Worm (Caenorhabditis elegans) whole organism, L2 larva: ENCODE measurements around the gene irld-57.

ENCODE experiments used
- C34F6.9 ChIP-seq: fragments of 150-350 bp; optimal IDR thresholded peaks from 2 replicates; lab custom pipeline; 2014; ENCODE audit warnings: missing biosample characterization, missing genetic modification characterization
- F13H6.1 ChIP-seq: sonication (generic microtip); optimal IDR thresholded peaks from 2 replicates; lab custom pipeline; 2016; ENCODE audit warnings: missing genetic modification characterization, missing compliant biosample characterization
- R02D3.7 ChIP-seq: fragments of 150-350 bp; optimal IDR thresholded peaks from 2 replicates; lab custom pipeline; 2014; ENCODE audit warnings: missing biosample characterization, missing genetic modification characterization
- Y55F3AM.14 ChIP-seq: fragments of 200-800 bp; sonication (Bioruptor generic); optimal IDR thresholded peaks from 2 replicates; lab custom pipeline; 2018; ENCODE audit warnings: mild to moderate bottlenecking, missing genetic modification characterization, missing compliant biosample characterization
- ZK546.5 ChIP-seq: sonication (generic microtip); optimal IDR thresholded peaks from 2 replicates; lab custom pipeline; 2017; ENCODE audit warnings: missing biosample characterization, missing genetic modification characterization
- alr-1 ChIP-seq: fragments of 150-350 bp; optimal IDR thresholded peaks from 2 replicates; lab custom pipeline; 2014; ENCODE audit warnings: missing biosample characterization, missing genetic modification characterization
- aly-2 ChIP-seq: fragments of 150-350 bp; optimal IDR thresholded peaks from 2 replicates; lab custom pipeline; 2014; ENCODE audit warnings: missing biosample characterization, missing genetic modification characterization
- ama-1 ChIP-seq: fragments of 150-350 bp; optimal IDR thresholded peaks from 2 replicates; lab custom pipeline; 2018; ENCODE audit warnings: inconsistent platforms
- blmp-1 ChIP-seq: sonication (generic microtip); optimal IDR thresholded peaks from 2 replicates; lab custom pipeline; 2017; ENCODE audit warnings: missing genetic modification characterization, mild to moderate bottlenecking, missing compliant biosample characterization, antibody characterized with exemption, moderate library complexity; ENCODE audit not compliant: insufficient read depth
- ceh-16 ChIP-seq: fragments of 150-350 bp; optimal IDR thresholded peaks from 2 replicates; lab custom pipeline; 2014; ENCODE audit warnings: missing biosample characterization, missing genetic modification characterization
- ceh-82 ChIP-seq: fragments of 150-350 bp; optimal IDR thresholded peaks from 2 replicates; lab custom pipeline; 2014; ENCODE audit warnings: missing biosample characterization, missing genetic modification characterization
- dmd-4 ChIP-seq: sonication (generic microtip); optimal IDR thresholded peaks from 2 replicates; lab custom pipeline; 2017; ENCODE audit warnings: missing biosample characterization, missing genetic modification characterization
- egl-27 ChIP-seq: sonication (generic microtip); optimal IDR thresholded peaks from 3 replicates; lab custom pipeline; 2017; ENCODE audit warnings: missing biosample characterization, missing genetic modification reagents, missing genetic modification characterization
- elt-1 ChIP-seq: fragments of 150-350 bp; optimal IDR thresholded peaks from 2 replicates; lab custom pipeline; 2014; ENCODE audit warnings: missing biosample characterization, missing genetic modification characterization
- elt-3 ChIP-seq: sonication (generic microtip); optimal IDR thresholded peaks from 2 replicates; lab custom pipeline; 2017; ENCODE audit warnings: missing biosample characterization, missing genetic modification characterization
- fos-1 ChIP-seq: fragments of 150-350 bp; optimal IDR thresholded peaks from 2 replicates; lab custom pipeline; 2014; ENCODE audit warnings: missing biosample characterization, missing genetic modification characterization
- gmeb-1 ChIP-seq: fragments of 150-350 bp; optimal IDR thresholded peaks from 2 replicates; lab custom pipeline; 2014; ENCODE audit warnings: missing biosample characterization, missing genetic modification characterization
- lin-11 ChIP-seq: fragments of 150-350 bp; sonication (generic microtip); optimal IDR thresholded peaks from 2 replicates; lab custom pipeline; 2014; ENCODE audit warnings: missing biosample characterization, missing genetic modification characterization, inconsistent platforms, mixed read lengths
- lin-13 ChIP-seq: fragments of 150-350 bp; optimal IDR thresholded peaks from 2 replicates; lab custom pipeline; 2014; ENCODE audit warnings: missing biosample characterization, missing genetic modification reagents, missing genetic modification characterization
- lin-39 ChIP-seq: fragments of 150-350 bp; optimal IDR thresholded peaks from 2 replicates; lab custom pipeline; 2014; ENCODE audit warnings: missing biosample characterization, missing genetic modification reagents, missing genetic modification characterization
- mab-5 ChIP-seq: fragments of 150-350 bp; optimal IDR thresholded peaks from 2 replicates; lab custom pipeline; 2014; ENCODE audit warnings: missing biosample characterization, missing genetic modification characterization
- mdl-1 ChIP-seq, 2 experiments: fragments of 150-350 bp in 1 of 2; sonication (generic microtip) in 1 of 2; optimal IDR thresholded peaks; 2 replicates each; lab custom pipeline; 2017; ENCODE audit warnings: missing biosample characterization in 2 of 2, missing genetic modification characterization in 2 of 2
- nhr-10 ChIP-seq: sonication (generic microtip); optimal IDR thresholded peaks from 2 replicates; lab custom pipeline; 2017; ENCODE audit warnings: missing biosample characterization, missing genetic modification characterization
- nhr-11 ChIP-seq: fragments of 150-350 bp; optimal IDR thresholded peaks from 2 replicates; lab custom pipeline; 2014; ENCODE audit warnings: missing biosample characterization, missing genetic modification characterization
- nhr-12 ChIP-seq: fragments of 150-350 bp; optimal IDR thresholded peaks from 2 replicates; lab custom pipeline; 2014; ENCODE audit warnings: missing biosample characterization, missing genetic modification characterization
- nhr-21 ChIP-seq: fragments of 150-350 bp; optimal IDR thresholded peaks from 2 replicates; lab custom pipeline; 2014; ENCODE audit warnings: missing biosample characterization, missing genetic modification characterization
- nhr-23 ChIP-seq: fragments of 150-350 bp; optimal IDR thresholded peaks from 2 replicates; lab custom pipeline; 2014; ENCODE audit warnings: missing biosample characterization, missing genetic modification reagents, missing genetic modification characterization
- nhr-237 ChIP-seq: fragments of 150-350 bp; optimal IDR thresholded peaks from 2 replicates; lab custom pipeline; 2014; ENCODE audit warnings: missing biosample characterization, missing genetic modification characterization
- nhr-25 ChIP-seq: fragments of 150-350 bp; sonication (generic microtip); optimal IDR thresholded peaks from 3 replicates; lab custom pipeline; 2014; ENCODE audit warnings: missing biosample characterization, missing genetic modification characterization
- nhr-6 ChIP-seq: fragments of 150-350 bp; optimal IDR thresholded peaks from 2 replicates; lab custom pipeline; 2014; ENCODE audit warnings: missing biosample characterization, missing genetic modification characterization
- peb-1 ChIP-seq: fragments of 150-350 bp; optimal IDR thresholded peaks from 2 replicates; lab custom pipeline; 2014; ENCODE audit warnings: missing biosample characterization, missing genetic modification characterization
- sem-4 ChIP-seq: fragments of 150-350 bp; optimal IDR thresholded peaks from 2 replicates; lab custom pipeline; 2014; ENCODE audit warnings: missing biosample characterization, missing genetic modification reagents, missing genetic modification characterization
- skn-1 ChIP-seq: sonication (generic microtip); optimal IDR thresholded peaks from 2 replicates; lab custom pipeline; 2017; ENCODE audit warnings: missing biosample characterization, missing genetic modification characterization
- sma-3 ChIP-seq: sonication (generic microtip); optimal IDR thresholded peaks from 2 replicates; lab custom pipeline; 2016; ENCODE audit warnings: missing genetic modification reagents, missing genetic modification characterization, missing compliant biosample characterization
- sma-9 ChIP-seq, 2 experiments: fragments of 150-350 bp in 1 of 2; sonication (generic microtip) in 1 of 2; optimal IDR thresholded peaks; 2 replicates each; lab custom pipeline; 2014 to 2016; ENCODE audit warnings: missing genetic modification characterization in 2 of 2, mild to moderate bottlenecking in 1 of 2, missing biosample characterization in 1 of 2, missing compliant biosample characterization in 1 of 2, missing genetic modification reagents in 1 of 2, moderate library complexity in 1 of 2
- snpc-4 ChIP-seq: fragments of 150-350 bp; optimal IDR thresholded peaks from 2 replicates; lab custom pipeline; 2014; ENCODE audit warnings: missing biosample characterization, missing genetic modification characterization
- unc-55 ChIP-seq: fragments of 150-350 bp; sonication (generic microtip); optimal IDR thresholded peaks from 3 replicates; lab custom pipeline; 2014; ENCODE audit warnings: missing biosample characterization, missing genetic modification reagents, missing genetic modification characterization
- zag-1 ChIP-seq: fragments of 150-350 bp; optimal IDR thresholded peaks from 2 replicates; lab custom pipeline; 2014; ENCODE audit warnings: missing biosample characterization, missing genetic modification characterization
- ztf-11 ChIP-seq: sonication (generic microtip); optimal IDR thresholded peaks from 2 replicates; lab custom pipeline; 2017; ENCODE audit warnings: missing biosample characterization, missing genetic modification characterization
- ztf-4 ChIP-seq: fragments of 150-350 bp; optimal IDR thresholded peaks from 2 replicates; lab custom pipeline; 2014; ENCODE audit warnings: missing biosample characterization, missing genetic modification characterization

The irld-57 gene

ce11 chrV:15726610-15727009 lies at the start of gene irld-57, which contains the start of gene sfxn-1.3:
Gene irld-57 (minus strand): TSS chrV:15726710.
Gene sfxn-1.3 (plus strand): TSS chrV:15726841.
- TF ChIP-seq gmeb-1 (tag; lab: Kevin White, UChicago) (no peak), sma-3 (GFP tag; lab: Kevin White, UChicago) (no peak), F13H6.1 (no peak), lin-11 (tag; lab: Kevin White, UChicago) (no peak), ztf-11 (tag; lab: Kevin White, UChicago) (no peak), ceh-16 (tag; lab: Kevin White, UChicago) (no peak), nhr-6 (no peak), ceh-82 (tag; lab: Kevin White, UChicago) (no peak), sem-4 (no peak), fos-1 (no peak), ZK546.5 (tag; lab: Kevin White, UChicago) (no peak), ama-1 (no peak), Y55F3AM.14 (GFP tag; lab: Kevin White, UChicago) (no peak), snpc-4 (tag; lab: Kevin White, UChicago) (no peak)

- peak; percentile 29 for TF ChIP-seq sma-9 (GFP tag; optimal IDR thresholded peaks at IDR 0.05; lab: Kevin White, UChicago)
- TF ChIP-seq sma-9 (tag; optimal IDR thresholded peaks at IDR 0.05; lab: Kevin White, UChicago) = no peak
- TF ChIP-seq C34F6.9 (tag; lab: Kevin White, UChicago) = no peak
- peak in 1 of 2 experiments; percentile 1 for TF ChIP-seq mdl-1 (tag; optimal IDR thresholded peaks at IDR 0.05; lab: Kevin White, UChicago)
- TF ChIP-seq, all 48 proteins: peak for 2
These were observed 47.4 kb upstream of the irld-57 start for ce11 chrV:15773941-15774340.

DNA sequence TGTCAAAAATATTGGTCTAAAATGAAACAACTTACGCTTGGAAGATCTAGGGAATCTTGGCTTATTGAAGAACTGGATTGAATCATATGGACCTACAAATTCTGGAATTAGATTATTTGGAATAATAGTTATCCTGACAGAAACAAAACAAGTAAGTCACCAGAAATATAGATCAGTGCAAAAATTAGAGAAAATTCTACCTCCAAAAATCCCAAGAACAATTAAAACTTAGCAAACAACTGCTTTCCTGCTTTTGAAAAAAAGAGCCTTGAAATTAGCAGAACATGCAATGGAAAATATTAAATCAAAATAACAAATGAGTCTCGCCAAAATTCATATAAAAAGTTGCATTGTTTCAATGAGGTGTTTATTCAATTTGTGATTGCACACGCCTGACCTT lies 46.6 kb upstream of the irld-57 start, which contains the start of gene nhr-60:
Gene nhr-60 (minus strand): TSS at position 101 of the 400 bp plus-strand sequence.
- TF ChIP-seq unc-55 (no peak), blmp-1 (tag; lab: Kevin White, UChicago) (no peak), nhr-23 (no peak), Y55F3AM.14 (GFP tag; lab: Kevin White, UChicago) (no peak), nhr-10 (tag; lab: Kevin White, UChicago) (no peak), sem-4 (no peak), skn-1 (tag; lab: Kevin White, UChicago) (no peak), lin-11 (tag; lab: Kevin White, UChicago) (no peak), ztf-4 (no peak), nhr-21 (tag; lab: Kevin White, UChicago) (no peak), peb-1 (tag; lab: Kevin White, UChicago) (no peak), mdl-1 (tag; optimal IDR thresholded peaks at IDR 0.05; lab: Kevin White, UChicago) (no peak), C34F6.9 (tag; lab: Kevin White, UChicago) (no peak), alr-1 (no peak), egl-27 (tag; lab: Kevin White, UChicago) (no peak), mab-5 (no peak), nhr-12 (tag; lab: Kevin White, UChicago) (no peak), ztf-11 (tag; lab: Kevin White, UChicago) (no peak), elt-3 (tag; lab: Kevin White, UChicago) (no peak), R02D3.7 (tag; lab: Kevin White, UChicago) (no peak)

- no peak for TF ChIP-seq nhr-25
- no peak for TF ChIP-seq dmd-4 (tag; lab: Kevin White, UChicago)
- no peak for TF ChIP-seq blmp-1 (tag; lab: Kevin White, UChicago)
- no peak for TF ChIP-seq elt-3 (tag; lab: Kevin White, UChicago)
- TF ChIP-seq zag-1 (tag; lab: Kevin White, UChicago) = no peak
- no peak for TF ChIP-seq ceh-82 (tag; lab: Kevin White, UChicago)
- TF ChIP-seq egl-27 (tag; lab: Kevin White, UChicago) = no peak
- no peak for TF ChIP-seq fos-1
- no peak for TF ChIP-seq C34F6.9 (tag; lab: Kevin White, UChicago)
These were observed 42.6 kb upstream of the irld-57 start, which contains the start of gene F57A10.4 for ce11 chrV:15769072-15769471. Gene F57A10.4 (plus strand): TSS chrV:15769438.

DNA sequence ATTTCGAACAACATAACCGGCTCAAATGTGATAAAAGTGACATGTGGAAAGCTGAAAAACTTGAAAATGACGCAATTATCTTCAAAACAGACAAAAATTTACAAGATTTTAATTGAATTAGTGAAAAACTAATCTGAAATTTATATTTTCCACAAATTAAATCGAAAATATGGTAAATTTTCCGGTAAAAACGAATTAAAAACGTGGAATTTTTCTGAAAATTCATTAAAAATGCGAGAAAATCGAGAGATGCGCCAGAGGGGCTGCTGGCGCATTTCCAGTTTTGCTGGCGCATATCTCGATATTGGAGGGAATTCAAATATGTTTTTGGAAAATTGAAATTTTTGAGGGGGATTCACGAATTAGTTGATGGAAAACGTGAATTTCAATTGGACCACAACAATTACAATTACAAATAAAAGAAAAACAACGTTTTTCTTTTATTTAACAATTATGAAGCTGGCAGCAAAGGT lies 39.6 kb upstream of the irld-57 start, which contains the start of the genes haf-3 and F57A10.2:
Gene haf-3 (minus strand): TSS at position 51 of the 473 bp plus-strand sequence.
Gene F57A10.2 (plus strand): TSS at position 454 of the 473 bp plus-strand sequence.
- TF ChIP-seq lin-11 (tag; lab: Kevin White, UChicago) (peak; percentile 64), zag-1 (tag; lab: Kevin White, UChicago) (peak; percentile 67), blmp-1 (tag; lab: Kevin White, UChicago) (peak; percentile 9), ztf-11 (tag; lab: Kevin White, UChicago) (no peak), nhr-237 (tag; lab: Kevin White, UChicago) (peak; percentile 80), nhr-11 (tag; lab: Kevin White, UChicago) (no peak), aly-2 (tag; lab: Kevin White, UChicago) (no peak), gmeb-1 (tag; lab: Kevin White, UChicago) (peak; percentile 99), nhr-12 (tag; lab: Kevin White, UChicago) (no peak), peb-1 (tag; lab: Kevin White, UChicago) (no peak), F13H6.1 (peak; percentile 91), elt-1 (no peak), lin-39 (tag; lab: Kevin White, UChicago) (no peak), mab-5 (peak; percentile 90), elt-3 (tag; lab: Kevin White, UChicago) (no peak), ceh-82 (tag; lab: Kevin White, UChicago) (peak; percentile 78), snpc-4 (tag; lab: Kevin White, UChicago) (peak; percentile 87), C34F6.9 (tag; lab: Kevin White, UChicago) (peak; percentile 96), lin-13 (GFP tag; lab: Kevin White, UChicago) (peak; percentile 92), egl-27 (tag; lab: Kevin White, UChicago) (peak; percentile 92), nhr-10 (tag; lab: Kevin White, UChicago) (peak; percentile 81), Y55F3AM.14 (GFP tag; lab: Kevin White, UChicago) (peak; percentile 37), sma-9 (GFP tag; optimal IDR thresholded peaks at IDR 0.05; lab: Kevin White, UChicago) (peak; percentile 95), sma-9 (tag; optimal IDR thresholded peaks at IDR 0.05; lab: Kevin White, UChicago) (no peak), R02D3.7 (tag; lab: Kevin White, UChicago) (peak; percentile 72), sma-3 (GFP tag; lab: Kevin White, UChicago) (peak; percentile 92), skn-1 (tag; lab: Kevin White, UChicago) (no peak)
